Fruit fly (Drosophila melanogaster): ENCODE measurements around the gene Spag1.
A peak's percentile ranks its signal among the peaks of the same experiment; 100 is the strongest.

DNA sequence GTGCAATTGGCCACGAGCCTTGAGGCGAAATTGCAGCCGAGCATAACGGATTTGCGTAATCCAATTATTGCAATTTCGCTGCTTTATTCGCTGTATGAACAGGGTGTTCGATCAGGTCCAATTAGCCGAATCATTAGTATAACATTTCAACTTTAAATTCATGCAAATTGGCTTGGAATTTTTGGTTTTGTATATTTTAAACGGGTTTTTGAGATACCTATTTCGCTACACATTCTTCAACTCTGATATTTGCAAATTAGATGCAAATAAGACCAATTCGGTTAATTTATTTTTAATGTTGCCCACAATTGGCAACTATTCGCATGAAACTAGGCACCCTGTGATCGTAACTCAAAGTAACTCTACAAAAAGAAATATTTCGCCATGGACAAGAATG lies 5.8 kb downstream of the Spag1 start:
- peak; percentile 97 for TF ChIP-seq CG17806 (tag; optimal IDR thresholded peaks at IDR 0.05)
- peak; percentile 86 for TF ChIP-seq gl (tag; optimal IDR thresholded peaks at IDR 0.05)
- peak; percentile 87 for TF ChIP-seq CG12605 (GFP tag; IDR thresholded peaks at IDR 0.05)
- TF ChIP-seq Pif1B (GFP tag; optimal IDR thresholded peaks at IDR 0.05) = peak; percentile 87
- peak; percentile 77 for TF ChIP-seq CG10348 (GFP tag; IDR thresholded peaks at IDR 0.05)
- peak; percentile 86 for TF ChIP-seq rn (GFP tag; IDR thresholded peaks at IDR 0.05)
- TF ChIP-seq Snoo (tag; optimal IDR thresholded peaks at IDR 0.05) = no peak

Measured in whole organism, pupa.